Worm (Caenorhabditis elegans): ENCODE measurements around the gene dpyd-1.

- TF ChIP-seq nhr-102 (tag; optimal IDR thresholded peaks at IDR 0.05) (no peak), mep-1 (tag; optimal IDR thresholded peaks at IDR 0.05) (no peak), aly-2 (tag; optimal IDR thresholded peaks at IDR 0.05) (no peak), hmg-1.1 (GFP tag; IDR thresholded peaks at IDR 0.05) (no peak), ceh-62 (tag; optimal IDR thresholded peaks at IDR 0.05) (no peak), ZK337.2 (GFP tag; IDR thresholded peaks at IDR 0.05) (no peak), ama-1 (optimal IDR thresholded peaks at IDR 0.05) (no peak), snpc-4 (tag; optimal IDR thresholded peaks at IDR 0.05) (no peak), ceh-44 (GFP tag; IDR thresholded peaks at IDR 0.05) (no peak), lsy-2 (tag; optimal IDR thresholded peaks at IDR 0.05) (no peak), nhr-28 (tag; optimal IDR thresholded peaks at IDR 0.05) (no peak), unc-130 (GFP tag; optimal IDR thresholded peaks at IDR 0.05) (no peak), arid-1 (GFP tag; conservative IDR thresholded peaks at IDR 0.05) (no peak), nhr-10 (tag; optimal IDR thresholded peaks at IDR 0.05) (no peak)
Measured at ce11 chrX:5444863-5445262, 22.8 kb upstream of the dpyd-1 start, which contains the start of gene itm-2.

Measured in whole organism, L4 larva.